Fruit fly (Drosophila melanogaster): Measurements from ENCODE around the gene CG5321.

DNA sequence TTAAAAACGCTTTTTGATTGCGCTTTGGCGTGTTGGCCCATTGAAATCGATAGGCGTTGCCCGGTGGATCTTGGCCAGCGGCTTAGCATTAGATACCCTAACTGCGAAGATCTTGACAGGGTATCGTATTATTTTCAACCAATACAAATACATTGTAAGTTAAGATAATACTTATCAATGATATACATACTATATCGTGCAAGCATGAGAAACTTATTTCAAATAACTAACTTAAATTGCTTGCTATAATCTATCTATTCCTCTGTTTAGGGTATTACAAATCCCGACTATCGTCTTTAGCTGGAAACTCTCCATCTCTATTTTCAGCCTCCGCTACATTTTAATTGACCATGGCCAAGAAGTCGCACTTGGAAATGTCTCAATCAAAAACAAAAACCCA lies 44.7 kb upstream of the CG5321 start:
- no peak for TF ChIP-seq Drgx (GFP tag; IDR thresholded peaks at IDR 0.05)
- TF ChIP-seq gce (GFP tag; IDR thresholded peaks at IDR 0.05), result no peak
- no peak for TF ChIP-seq Gug (GFP tag; IDR thresholded peaks at IDR 0.05)
- TF ChIP-seq sd (tag; optimal IDR thresholded peaks at IDR 0.05), result no peak
- no peak for TF ChIP-seq eyg (GFP tag; optimal IDR thresholded peaks at IDR 0.05)
- TF ChIP-seq CG12744 (GFP tag; optimal IDR thresholded peaks at IDR 0.05), result no peak
- TF ChIP-seq CG3407 (GFP tag; optimal IDR thresholded peaks at IDR 0.05), result no peak
- no peak for TF ChIP-seq Side (GFP tag; optimal IDR thresholded peaks at IDR 0.05)
- TF ChIP-seq pzg (GFP tag; optimal IDR thresholded peaks at IDR 0.05), result no peak
- TF ChIP-seq H15 (GFP tag; IDR thresholded peaks at IDR 0.05), result 0 out of 3 replicates have a peak, but pooled peaks have one; percentile 51
- no peak for TF ChIP-seq B-H2 (GFP tag; optimal IDR thresholded peaks at IDR 0.05)
- no peak for TF ChIP-seq ind (GFP tag; optimal IDR thresholded peaks at IDR 0.05)

Data from whole organism, embryonic.